Worm (Caenorhabditis elegans) whole organism, young adult: Measurements from ENCODE around the gene F58D12.3.

Experiments used
- F49E8.2 ChIP-seq: sonication (generic microtip); optimal IDR thresholded peaks from 3 replicates; lab custom pipeline; 2017; ENCODE audit warnings: missing genetic modification characterization, mild to moderate bottlenecking, missing compliant biosample characterization, antibody characterized with exemption, moderate library complexity; ENCODE audit not compliant: insufficient read depth
- gei-17 ChIP-seq: fragments of 200-800 bp; sonication (Bioruptor generic); optimal IDR thresholded peaks from 2 replicates; lab custom pipeline; 2018; ENCODE audit warnings: mild to moderate bottlenecking, missing genetic modification characterization, missing compliant biosample characterization
- hrde-1 ChIP-seq: sonication (generic microtip); optimal IDR thresholded peaks from 2 replicates; lab custom pipeline; 2016; ENCODE audit warnings: missing genetic modification characterization, mild to moderate bottlenecking, missing compliant biosample characterization, moderate library complexity, missing genotype, missing genetic modification reagents, borderline replicate concordance
- lin-35 ChIP-seq, 3 experiments: fragments of 150-350 bp in 2 of 3; sonication (generic microtip) in 1 of 3; optimal IDR thresholded peaks; 2 replicates each; lab custom pipeline; 2014 to 2018; ENCODE audit warnings: missing biosample characterization in 3 of 3, missing genetic modification characterization in 3 of 3, missing genetic modification reagents in 3 of 3
- mel-28 ChIP-seq: sonication (generic microtip); optimal IDR thresholded peaks from 2 replicates; lab custom pipeline; 2016; ENCODE audit warnings: borderline replicate concordance, mild to moderate bottlenecking, missing genetic modification characterization, missing compliant biosample characterization
- mxl-1 ChIP-seq: sonication (generic microtip); optimal IDR thresholded peaks from 2 replicates; lab custom pipeline; 2016; ENCODE audit warnings: missing genetic modification characterization, missing compliant biosample characterization
- nfyb-1 ChIP-seq: fragments of 200-800 bp; sonication (Bioruptor generic); IDR thresholded peaks from 2 replicates; pipeline ENCODE4 v1.3.6; 2022; ENCODE audit warnings: missing genetic modification reagents, missing genetic modification characterization, missing compliant biosample characterization
- nhr-120 ChIP-seq: fragments of 200-800 bp; sonication (Bioruptor generic); IDR thresholded peaks from 2 replicates; pipeline ENCODE4 v1.3.6; 2022; ENCODE audit warnings: missing genetic modification characterization, missing compliant biosample characterization
- pbrm-1 ChIP-seq: fragments of 200-800 bp; sonication (Bioruptor generic); IDR thresholded peaks from 2 replicates; pipeline ENCODE4 v1.3.6; 2022; ENCODE audit warnings: missing genetic modification reagents, missing genetic modification characterization, missing compliant biosample characterization
- repo-1 ChIP-seq: sonication (generic microtip); optimal IDR thresholded peaks from 2 replicates; lab custom pipeline; 2017; ENCODE audit warnings: mild to moderate bottlenecking, missing genetic modification characterization, missing compliant biosample characterization
- snpc-4 ChIP-seq, 5 experiments: fragments of 150-350 bp in 1 of 5; sonication (generic microtip) in 4 of 5; optimal IDR thresholded peaks; 2 replicates each; lab custom pipeline; 2014 to 2018; ENCODE audit warnings: missing genetic modification characterization in 5 of 5, missing biosample characterization in 3 of 5, antibody characterized with exemption in 2 of 5, mild to moderate bottlenecking in 2 of 5, missing compliant biosample characterization in 2 of 5, missing genotype in 2 of 5, moderate library complexity in 2 of 5, missing genetic modification reagents in 1 of 5
- ztf-22 ChIP-seq: fragments of 200-800 bp; sonication (Bioruptor generic); optimal IDR thresholded peaks from 2 replicates; lab custom pipeline; 2018; ENCODE audit warnings: mild to moderate bottlenecking, missing genetic modification characterization, moderate library complexity, missing compliant biosample characterization

ce11 chrV:14069899-14070298 lies 12.3 kb downstream of the F58D12.3 start:
- TF ChIP-seq gei-17 (GFP tag; lab: Kevin White, UChicago): no peak
- TF ChIP-seq snpc-4 (GFP tag; optimal IDR thresholded peaks at IDR 0.05; lab: Kevin White, UChicago): no peak
- TF ChIP-seq snpc-4 (tag; optimal IDR thresholded peaks at IDR 0.05; lab: Kevin White, UChicago): no peak
- no peak for TF ChIP-seq mel-28 (tag; lab: Kevin White, UChicago)
- TF ChIP-seq mxl-1 (tag; lab: Kevin White, UChicago): no peak
- TF ChIP-seq nfyb-1 (GFP tag; lab: Robert Waterston, UW): no peak
- no peak for TF ChIP-seq hrde-1 (tag; lab: Kevin White, UChicago)
- TF ChIP-seq repo-1 (tag; lab: Kevin White, UChicago): no peak
- no peak for TF ChIP-seq ztf-22 (GFP tag; lab: Kevin White, UChicago)
- TF ChIP-seq nhr-120: no peak
- TF ChIP-seq F49E8.2 (tag; lab: Kevin White, UChicago): no peak
- no peak for TF ChIP-seq lin-35 (GFP tag; optimal IDR thresholded peaks at IDR 0.05; lab: Kevin White, UChicago)
- no peak for TF ChIP-seq pbrm-1 (GFP tag; lab: Robert Waterston, UW)
